Fruit fly (Drosophila melanogaster) whole organism, embryonic: Measurements from ENCODE around the gene br.

Experiments used
- Aef1 ChIP-seq: fragments of 200-800 bp; sonication (Bioruptor generic); IDR thresholded peaks from 3 replicates; pipeline ENCODE4 v1.3.6; 2022; ENCODE audit warnings: missing biosample characterization, missing genetic modification characterization
- CG1024 ChIP-seq: fragments of 200-800 bp; sonication (Bioruptor generic); IDR thresholded peaks from 2 replicates; pipeline ENCODE4 v1.3.6; 2022; ENCODE audit warnings: missing biosample characterization, missing genetic modification characterization
- CG10959 ChIP-seq: fragments of 200-800 bp; sonication (Bioruptor generic); IDR thresholded peaks from 2 replicates; pipeline ENCODE4 v1.3.6; 2022; ENCODE audit warnings: missing biosample characterization, missing genetic modification characterization
- CG11456 ChIP-seq: fragments of 200-800 bp; sonication (Bioruptor generic); IDR thresholded peaks from 3 replicates; pipeline ENCODE4 v1.3.6; 2022; ENCODE audit warnings: missing biosample characterization, missing genetic modification characterization
- CG11695 ChIP-seq: fragments of 200-800 bp; sonication (Bioruptor generic); IDR thresholded peaks from 3 replicates; pipeline ENCODE4 v1.3.6; 2022; ENCODE audit warnings: missing biosample characterization, missing genetic modification characterization
- CG14014 ChIP-seq: fragments of 200-800 bp; sonication (Bioruptor generic); IDR thresholded peaks from 2 replicates; pipeline ENCODE4 v1.3.6; 2022; ENCODE audit warnings: missing biosample characterization, missing genetic modification characterization
- CG14441 ChIP-seq: fragments of 200-800 bp; sonication (Bioruptor generic); IDR thresholded peaks from 2 replicates; pipeline ENCODE4 v1.3.6; 2022; ENCODE audit warnings: missing biosample characterization, missing genetic modification characterization
- CG14667 ChIP-seq: fragments of 200-800 bp; sonication (Bioruptor generic); IDR thresholded peaks from 2 replicates; pipeline ENCODE4 v1.3.6; 2022; ENCODE audit warnings: missing biosample characterization, missing genetic modification characterization
- CG14965 ChIP-seq: fragments of 200-800 bp; sonication (Bioruptor generic); optimal IDR thresholded peaks from 2 replicates; lab custom pipeline; 2016; ENCODE audit warnings: missing biosample characterization, missing genetic modification characterization, borderline replicate concordance
- CG1529 ChIP-seq: fragments of 200-800 bp; sonication (Bioruptor generic); optimal IDR thresholded peaks from 3 replicates; lab custom pipeline; 2018; ENCODE audit warnings: missing biosample characterization, missing genetic modification characterization
- CG15601 ChIP-seq: fragments of 200-800 bp; sonication (Bioruptor generic); optimal IDR thresholded peaks from 3 replicates; lab custom pipeline; 2019; ENCODE audit warnings: missing biosample characterization, mild to moderate bottlenecking, missing genetic modification characterization, moderate library complexity
- CG2120 ChIP-seq: fragments of 200-800 bp; sonication (Bioruptor generic); optimal IDR thresholded peaks from 3 replicates; lab custom pipeline; 2016; ENCODE audit warnings: missing biosample characterization, missing genetic modification characterization
- CG2202 ChIP-seq: fragments of 200-800 bp; sonication (Bioruptor generic); optimal IDR thresholded peaks from 2 replicates; lab custom pipeline; 2018; ENCODE audit warnings: missing biosample characterization, mild to moderate bottlenecking, missing genetic modification characterization
- CG32767 ChIP-seq: fragments of 200-800 bp; sonication (Bioruptor generic); IDR thresholded peaks from 2 replicates; pipeline ENCODE4 v1.3.6; 2022; ENCODE audit warnings: missing biosample characterization, missing genetic modification characterization
- CG32772 ChIP-seq: fragments of 200-800 bp; sonication (Bioruptor generic); IDR thresholded peaks from 2 replicates; pipeline ENCODE4 v1.3.6; 2022; ENCODE audit warnings: missing biosample characterization, missing genetic modification characterization
- CG4360 ChIP-seq: fragments of 200-800 bp; sonication (Bioruptor generic); IDR thresholded peaks from 2 replicates; pipeline ENCODE4 v1.3.6; 2022; ENCODE audit warnings: missing biosample characterization, missing genetic modification characterization
- CG4707 ChIP-seq: fragments of 200-800 bp; sonication (Bioruptor generic); optimal IDR thresholded peaks from 2 replicates; lab custom pipeline; 2018; ENCODE audit warnings: missing biosample characterization, mild to moderate bottlenecking, missing genetic modification characterization, moderate library complexity
- CG6791 ChIP-seq: fragments of 200-800 bp; sonication (Bioruptor generic); IDR thresholded peaks from 3 replicates; pipeline ENCODE4 v1.3.6; 2022; ENCODE audit warnings: missing biosample characterization, missing genetic modification characterization; ENCODE audit not compliant: partially characterized antibody
- CG6854 ChIP-seq: fragments of 200-800 bp; sonication (Bioruptor generic); optimal IDR thresholded peaks from 3 replicates; lab custom pipeline; 2017; ENCODE audit warnings: missing biosample characterization, mild to moderate bottlenecking, missing genetic modification characterization
- CG8359 ChIP-seq: fragments of 200-800 bp; sonication (Bioruptor generic); optimal IDR thresholded peaks from 2 replicates; lab custom pipeline; 2017; ENCODE audit warnings: missing biosample characterization, mild to moderate bottlenecking, missing genetic modification characterization, borderline replicate concordance
- CHES-1-like ChIP-seq: fragments of 200-800 bp; sonication (Bioruptor generic); optimal IDR thresholded peaks from 2 replicates; lab custom pipeline; 2016; ENCODE audit warnings: missing biosample characterization, missing genetic modification characterization
- D ChIP-seq, 2 experiments: fragments of 200-800 bp in 1 of 2; fragments of >200 bp in 1 of 2; sonication (Bioruptor generic) in 1 of 2; optimal IDR thresholded peaks; 2 replicates in 1 of 2; 3 replicates in 1 of 2; lab custom pipeline; 2017; ENCODE audit warnings: mild to moderate bottlenecking in 1 of 2, missing biosample characterization in 1 of 2, missing genetic modification characterization in 1 of 2, missing genetic modification reagents in 1 of 2
- Dfd ChIP-seq, 2 experiments: fragments of >200 bp; optimal IDR thresholded peaks; 2 replicates each; lab custom pipeline; 2017; ENCODE audit warnings: missing biosample characterization in 2 of 2, missing genetic modification characterization in 2 of 2
- Doc3 ChIP-seq: fragments of 200-800 bp; sonication (Bioruptor generic); IDR thresholded peaks from 3 replicates; pipeline ENCODE4 v1.3.6; 2022; ENCODE audit warnings: missing biosample characterization, missing genetic modification characterization; ENCODE audit not compliant: partially characterized antibody
- Eip74EF ChIP-seq, 2 experiments: fragments of 200-800 bp in 1 of 2; fragments of >200 bp in 1 of 2; sonication (Bioruptor generic) in 1 of 2; optimal IDR thresholded peaks; 2 replicates each; lab custom pipeline; 2017 to 2019; ENCODE audit warnings: missing biosample characterization in 2 of 2, missing genetic modification characterization in 2 of 2, mild to moderate bottlenecking in 1 of 2, moderate library complexity in 1 of 2
- HmgD ChIP-seq: fragments of 200-800 bp; sonication (Bioruptor generic); optimal IDR thresholded peaks from 3 replicates; lab custom pipeline; 2016; ENCODE audit warnings: missing biosample characterization, missing genetic modification characterization
- Lim3 ChIP-seq: fragments of 200-800 bp; sonication (Bioruptor generic); IDR thresholded peaks from 2 replicates; pipeline ENCODE4 v1.3.6; 2022; ENCODE audit warnings: missing biosample characterization, missing genetic modification characterization
- NC2β ChIP-seq: fragments of 200-800 bp; sonication (Bioruptor generic); optimal IDR thresholded peaks from 2 replicates; lab custom pipeline; 2016; ENCODE audit warnings: missing biosample characterization, missing genetic modification characterization
- NFAT ChIP-seq: fragments of 200-800 bp; sonication (Bioruptor generic); IDR thresholded peaks from 2 replicates; pipeline ENCODE4 v1.3.6; 2022; ENCODE audit warnings: missing biosample characterization, missing genetic modification characterization
- NK7.1 ChIP-seq: fragments of 200-800 bp; sonication (Bioruptor generic); optimal IDR thresholded peaks from 3 replicates; lab custom pipeline; 2016; ENCODE audit warnings: missing biosample characterization, missing genetic modification characterization
- Poxn ChIP-seq: fragments of 200-800 bp; sonication (Bioruptor generic); IDR thresholded peaks from 2 replicates; pipeline ENCODE4 v1.3.6; 2022; ENCODE audit warnings: missing biosample characterization, missing genetic modification characterization
- Ptx1 ChIP-seq: fragments of 200-800 bp; sonication (Bioruptor generic); IDR thresholded peaks from 2 replicates; pipeline ENCODE4 v1.3.6; 2022; ENCODE audit warnings: missing biosample characterization, missing genetic modification characterization
- Spps ChIP-seq: fragments of 200-800 bp; sonication (Bioruptor generic); optimal IDR thresholded peaks from 2 replicates; lab custom pipeline; 2018; ENCODE audit warnings: missing biosample characterization, mild to moderate bottlenecking, missing genetic modification characterization
- Stat92E ChIP-seq, 3 experiments: fragments of >200 bp in 2 of 3; fragments of 200-800 bp in 1 of 3; sonication (Bioruptor generic) in 1 of 3; optimal IDR thresholded peaks; 2 replicates each; lab custom pipeline; 2017 to 2019; ENCODE audit warnings: missing biosample characterization in 3 of 3, missing genetic modification characterization in 3 of 3, mild to moderate bottlenecking in 1 of 3, moderate library complexity in 1 of 3
- TFAM ChIP-seq: fragments of 200-800 bp; sonication (Bioruptor generic); optimal IDR thresholded peaks from 2 replicates; lab custom pipeline; 2017; ENCODE audit warnings: missing biosample characterization, missing genetic modification characterization, inconsistent platforms
- Trl ChIP-seq, 3 experiments: fragments of >200 bp in 2 of 3; fragments of 200-800 bp in 1 of 3; sonication (Bioruptor generic) in 1 of 3; optimal IDR thresholded peaks; 2 replicates in 1 of 3; 3 replicates in 2 of 3; lab custom pipeline; 2016 to 2017; ENCODE audit warnings: missing biosample characterization in 1 of 3, missing genetic modification characterization in 1 of 3
- al ChIP-seq: fragments of 200-800 bp; sonication (Bioruptor generic); IDR thresholded peaks from 2 replicates; pipeline ENCODE4 v1.3.6; 2022; ENCODE audit warnings: missing biosample characterization, missing genetic modification characterization
- ara ChIP-seq: fragments of 200-800 bp; sonication (Bioruptor generic); IDR thresholded peaks from 2 replicates; pipeline ENCODE4 v1.3.6; 2022; ENCODE audit warnings: missing biosample characterization, missing genetic modification characterization
- da ChIP-seq: fragments of 200-800 bp; sonication (Bioruptor generic); optimal IDR thresholded peaks from 2 replicates; lab custom pipeline; 2016; ENCODE audit warnings: missing biosample characterization, missing genetic modification characterization
- esg ChIP-seq: fragments of 200-800 bp; sonication (Bioruptor generic); conservative IDR thresholded peaks from 2 replicates; pipeline ENCODE4 v1.3.6; 2022; ENCODE audit warnings: missing biosample characterization, missing genetic modification characterization
- fru ChIP-seq: fragments of >200 bp; optimal IDR thresholded peaks from 2 replicates; lab custom pipeline; 2017
- jumu ChIP-seq: fragments of 200-800 bp; sonication (Bioruptor generic); optimal IDR thresholded peaks from 3 replicates; lab custom pipeline; 2016; ENCODE audit warnings: missing biosample characterization, missing genetic modification characterization
- lbe ChIP-seq: fragments of 200-800 bp; sonication (Bioruptor generic); optimal IDR thresholded peaks from 2 replicates; lab custom pipeline; 2016; ENCODE audit warnings: missing biosample characterization, mild to moderate bottlenecking, missing genetic modification characterization
- otp ChIP-seq: fragments of 200-800 bp; sonication (Bioruptor generic); IDR thresholded peaks from 3 replicates; pipeline ENCODE4, ENCODE4 v1.3.6; 2022; ENCODE audit warnings: missing biosample characterization, missing genetic modification characterization
- pnt ChIP-seq: fragments of 200-800 bp; sonication (Bioruptor generic); optimal IDR thresholded peaks from 3 replicates; lab custom pipeline; 2016; ENCODE audit warnings: missing biosample characterization, missing genetic modification characterization
- sens ChIP-seq: fragments of 200-800 bp; sonication (Bioruptor generic); peaks from one replicate; lab custom pipeline; 2016; ENCODE audit warnings: missing biosample characterization, missing genetic modification characterization
- slbo ChIP-seq: fragments of 200-800 bp; sonication (Bioruptor generic); IDR thresholded peaks from 2 replicates; pipeline ENCODE4 v1.3.6; 2022; ENCODE audit warnings: missing biosample characterization, missing genetic modification characterization
- stc ChIP-seq: fragments of 200-800 bp; sonication (Bioruptor generic); IDR thresholded peaks from 2 replicates; pipeline ENCODE4 v1.3.6; 2022; ENCODE audit warnings: missing biosample characterization, missing genetic modification characterization
- tll ChIP-seq, 2 experiments: fragments of 200-800 bp in 1 of 2; fragments of >200 bp in 1 of 2; sonication (Bioruptor generic) in 1 of 2; optimal IDR thresholded peaks; 2 replicates each; lab custom pipeline; 2017 to 2019; ENCODE audit warnings: missing biosample characterization in 2 of 2, missing genetic modification characterization in 2 of 2, mild to moderate bottlenecking in 1 of 2, moderate library complexity in 1 of 2
- usp ChIP-seq: fragments of >200 bp; optimal IDR thresholded peaks from 2 replicates; lab custom pipeline; 2017; ENCODE audit warnings: missing biosample characterization, missing genetic modification characterization
- zfh2 ChIP-seq: fragments of 200-800 bp; sonication (Bioruptor generic); optimal IDR thresholded peaks from 2 replicates; lab custom pipeline; 2016; ENCODE audit warnings: missing biosample characterization, missing genetic modification characterization

The br gene

DNA sequence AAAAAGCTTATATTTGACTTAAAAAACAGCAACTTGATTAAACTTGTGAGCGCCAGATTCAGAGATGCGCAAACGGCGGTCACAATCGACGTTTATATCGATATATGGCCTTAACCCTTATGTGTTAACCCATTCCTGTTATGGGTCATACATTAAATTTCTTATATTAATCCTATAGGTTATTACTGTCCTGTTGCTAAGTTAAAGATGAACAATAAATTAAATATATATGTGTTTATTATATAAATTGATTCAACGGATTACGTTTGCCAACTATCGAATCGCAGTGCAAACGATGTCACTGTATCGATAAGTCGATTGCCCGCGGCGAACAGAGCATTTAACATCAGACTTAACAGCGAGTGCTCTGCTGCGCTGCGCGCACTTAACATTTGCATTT, 94.3 kb downstream of the br start, which contains the start of the genes CG3740 and hfw (continued):
- peak; percentile 94 for TF ChIP-seq CG10959 (GFP tag; lab: Robert Waterston, UW)
- no peak for TF ChIP-seq Trl (optimal IDR thresholded peaks at IDR 0.05; lab: Kevin White, UChicago)
- no peak for TF ChIP-seq Trl (GFP tag; optimal IDR thresholded peaks at IDR 0.05; lab: Kevin White, UChicago)
- TF ChIP-seq sens (GFP tag; lab: Kevin White, UChicago) = no peak
- no peak for TF ChIP-seq CG15601 (tag; lab: Kevin White, UChicago)
- TF ChIP-seq HmgD (GFP tag; lab: Kevin White, UChicago) = no peak
- TF ChIP-seq NFAT (GFP tag; lab: Robert Waterston, UW) = peak; percentile 66
- TF ChIP-seq otp = 0 out of 3 replicates have a peak, but pooled peaks have one; percentile 24
- no peak for TF ChIP-seq NK7.1
- TF ChIP-seq da = no peak
- no peak for TF ChIP-seq jumu (GFP tag; lab: Kevin White, UChicago)
- peak; percentile 84 for TF ChIP-seq CG14441 (GFP tag; lab: Robert Waterston, UW)
- peak; percentile 33; the same call in 1 of the 2 replicates for TF ChIP-seq CG1024 (GFP tag; lab: Robert Waterston, UW)
- no peak for TF ChIP-seq tll (GFP tag; optimal IDR thresholded peaks at IDR 0.05; lab: Kevin White, UChicago)
- TF ChIP-seq CG14014 (GFP tag; lab: Robert Waterston, UW) = peak; percentile 60
- TF ChIP-seq CG8359 = no peak
- no peak for TF ChIP-seq CG6854 (GFP tag; lab: Kevin White, UChicago)
- TF ChIP-seq Lim3 (GFP tag; lab: Robert Waterston, UW) = no peak
- TF ChIP-seq stc = 0 out of 2 replicates have a peak, but pooled peaks have one; percentile 44
- TF ChIP-seq CG4707 (GFP tag; lab: Kevin White, UChicago) = no peak
- no peak for TF ChIP-seq Dfd (GFP tag; optimal IDR thresholded peaks at IDR 0.05; lab: Kevin White, UChicago)
- no peak for TF ChIP-seq CG4360 (GFP tag; lab: Robert Waterston, UW)
- TF ChIP-seq D (optimal IDR thresholded peaks at IDR 0.05; lab: Kevin White, UChicago) = no peak
- no peak for TF ChIP-seq D (GFP tag; optimal IDR thresholded peaks at IDR 0.05; lab: Kevin White, UChicago)
- peak; percentile 33 for TF ChIP-seq CG2202 (tag; lab: Kevin White, UChicago)
- TF ChIP-seq TFAM (GFP tag; lab: Kevin White, UChicago) = no peak
- TF ChIP-seq CG11695 (GFP tag; lab: Robert Waterston, UW) = peak; percentile 62; the same call in 2 of the 3 replicates
- TF ChIP-seq lbe (GFP tag; lab: Kevin White, UChicago) = peak; percentile 74
- peak; percentile 79 for TF ChIP-seq Aef1 (GFP tag; lab: Robert Waterston, UW)
- TF ChIP-seq ara (GFP tag; lab: Robert Waterston, UW) = peak; percentile 74
- TF ChIP-seq usp (GFP tag; lab: Kevin White, UChicago) = no peak
- TF ChIP-seq CG14667 (GFP tag; lab: Robert Waterston, UW) = peak; percentile 69
- TF ChIP-seq Doc3 (GFP tag; lab: Robert Waterston, UW) = peak; percentile 85
- TF ChIP-seq NC2β (GFP tag; lab: Kevin White, UChicago) = no peak
- TF ChIP-seq CG1529 (GFP tag; lab: Kevin White, UChicago) = no peak
- TF ChIP-seq CG11456 (GFP tag; lab: Robert Waterston, UW) = peak; percentile 67; the same call in 2 of the 3 replicates
- TF ChIP-seq Poxn = no peak
- TF ChIP-seq CG14965 = no peak
- peak; percentile 35 for TF ChIP-seq Spps (tag; lab: Kevin White, UChicago)
- TF ChIP-seq CG32772 (GFP tag; lab: Robert Waterston, UW) = peak; percentile 74
- peak; percentile 85 for TF ChIP-seq Ptx1 (GFP tag; lab: Robert Waterston, UW)
- peak; percentile 73 for TF ChIP-seq esg (GFP tag; lab: Robert Waterston, UW)
- no peak for TF ChIP-seq fru (lab: Kevin White, UChicago)
- peak; percentile 5 for TF ChIP-seq pnt
- peak; percentile 78 for TF ChIP-seq al (GFP tag; lab: Robert Waterston, UW)
- no peak for TF ChIP-seq Stat92E (GFP tag; optimal IDR thresholded peaks at IDR 0.05; lab: Kevin White, UChicago)
- no peak for TF ChIP-seq CG32767 (GFP tag; lab: Robert Waterston, UW)
- TF ChIP-seq CG6791 (GFP tag; lab: Robert Waterston, UW) = peak; percentile 83
- peak; percentile 39 for TF ChIP-seq zfh2 (GFP tag; lab: Kevin White, UChicago)
- peak; percentile 17 for TF ChIP-seq CHES-1-like
- no peak for TF ChIP-seq Eip74EF (GFP tag; optimal IDR thresholded peaks at IDR 0.05; lab: Kevin White, UChicago)
- peak; percentile 75 for TF ChIP-seq CG2120 (GFP tag; lab: Kevin White, UChicago)
- peak; percentile 90 for TF ChIP-seq slbo (GFP tag; lab: Robert Waterston, UW)
